Worm (Caenorhabditis elegans): ENCODE data around the gene subs-4.

subs-4 gene

DNA sequence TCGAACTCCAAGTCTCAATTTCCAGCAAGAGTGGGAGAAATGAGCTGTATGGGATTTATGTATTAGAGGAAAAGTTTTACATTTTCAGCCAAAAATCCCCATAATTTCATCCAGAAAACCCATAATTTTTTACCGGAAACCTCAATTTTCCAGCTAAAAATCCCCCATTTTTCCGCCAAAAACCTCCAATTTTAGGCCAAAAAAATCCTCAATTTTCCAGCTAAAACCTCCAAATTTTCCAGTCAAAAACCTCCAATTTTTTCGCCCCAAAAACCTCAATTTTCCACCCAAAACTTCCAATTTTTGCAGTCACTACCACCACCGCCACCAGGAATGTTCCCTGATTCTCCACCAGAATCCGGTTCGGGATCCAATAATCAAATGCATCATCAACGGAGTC lies 40.6 kb upstream of the subs-4 start (continued):
- TF ChIP-seq dpl-1 (GFP tag; optimal IDR thresholded peaks at IDR 0.05): no peak
- TF ChIP-seq ztf-6 (GFP tag; IDR thresholded peaks at IDR 0.05): no peak

DNA sequence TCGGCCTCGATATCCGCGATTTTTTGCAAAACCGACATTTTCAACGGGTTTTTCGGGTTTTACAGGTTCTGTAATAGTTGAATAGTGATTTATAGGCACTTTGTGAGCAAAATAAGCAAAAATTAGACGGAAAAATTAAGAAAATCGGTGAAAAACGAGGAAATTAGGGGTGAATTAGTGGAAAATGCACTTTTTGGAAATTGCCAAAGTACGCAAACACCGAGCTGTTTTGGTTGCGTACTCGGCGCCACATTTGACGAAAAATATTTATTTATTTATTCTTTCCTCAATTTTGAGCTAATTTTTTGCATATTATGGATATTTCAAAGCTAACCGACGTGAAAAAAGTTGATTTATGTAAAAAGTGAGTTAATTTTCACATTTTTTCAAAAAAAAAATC lies 39.0 kb upstream of the subs-4 start, which contains the start of the genes T28D6.6 and pen-2:
TSS of gene T28D6.6 (minus strand) at position 68 of the 400 bp plus-strand sequence.
TSS of gene pen-2 (plus strand) at position 282 of the 400 bp plus-strand sequence.
- no peak for TF ChIP-seq lir-1 (GFP tag; conservative IDR thresholded peaks at IDR 0.05)
- TF ChIP-seq madf-6 (GFP tag; IDR thresholded peaks at IDR 0.05): 0 out of 2 replicates have a peak, but pooled peaks have one; percentile 17
- TF ChIP-seq lsl-1 (GFP tag; optimal IDR thresholded peaks at IDR 0.05): peak; percentile 23
- TF ChIP-seq ekl-4 (GFP tag; IDR thresholded peaks at IDR 0.05): 0 out of 2 replicates have a peak, but pooled peaks have one; percentile 32
- TF ChIP-seq F33H1.4 (GFP tag; IDR thresholded peaks at IDR 0.05): peak; percentile 36; the same call in 1 of the 2 replicates
- TF ChIP-seq lin-26 (GFP tag; IDR thresholded peaks at IDR 0.05): no peak

DNA sequence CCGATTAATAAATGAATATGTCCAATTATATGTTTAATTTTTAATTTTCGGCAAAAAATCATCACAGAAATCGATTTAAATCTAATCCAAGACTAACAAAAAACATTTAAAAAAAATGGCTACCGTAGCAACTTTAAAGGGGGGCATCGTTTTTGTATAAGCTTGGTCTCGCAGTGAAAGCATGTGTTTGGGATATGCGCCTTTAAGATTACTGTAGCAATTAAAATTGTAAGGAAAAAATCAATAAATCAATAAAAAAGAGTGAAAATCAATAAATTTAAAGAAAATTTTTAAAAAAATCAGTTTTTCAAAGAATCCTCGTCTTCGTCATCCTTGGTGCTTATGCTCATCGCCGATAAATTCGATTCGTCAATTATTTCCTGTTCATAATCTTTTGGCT lies 37.9 kb upstream of the subs-4 start:
- TF ChIP-seq atf-7 (tag; optimal IDR thresholded peaks at IDR 0.05): no peak
- no peak for TF ChIP-seq rpc-1 (optimal IDR thresholded peaks at IDR 0.05)
- no peak for TF ChIP-seq rpc-1 (tag; optimal IDR thresholded peaks at IDR 0.05)
- no peak for TF ChIP-seq athp-1 (tag; optimal IDR thresholded peaks at IDR 0.05)
- no peak for TF ChIP-seq akir-1 (GFP tag; optimal IDR thresholded peaks at IDR 0.05)
- TF ChIP-seq sdz-38 (tag; optimal IDR thresholded peaks at IDR 0.05): no peak
- no peak for TF ChIP-seq F57C9.4 (tag; optimal IDR thresholded peaks at IDR 0.05)
- no peak for TF ChIP-seq pbrm-1 (GFP tag; IDR thresholded peaks at IDR 0.05)
- peak; percentile 40 for TF ChIP-seq dpl-1 (GFP tag; optimal IDR thresholded peaks at IDR 0.05)
- TF ChIP-seq lin-54 (GFP tag; optimal IDR thresholded peaks at IDR 0.05): peak; percentile 62
- peak; percentile 59 for TF ChIP-seq snpc-1.1 (tag; optimal IDR thresholded peaks at IDR 0.05; ENCODE audit: insufficient read depth)
- no peak for TF ChIP-seq zfh-2 (GFP tag; conservative IDR thresholded peaks at IDR 0.05)
- TF ChIP-seq xnd-1 (tag; optimal IDR thresholded peaks at IDR 0.05): peak; percentile 91
- TF ChIP-seq madf-6 (GFP tag; IDR thresholded peaks at IDR 0.05): peak; percentile 93
- no peak for TF ChIP-seq B0035.1 (tag; optimal IDR thresholded peaks at IDR 0.05)
- TF ChIP-seq ceh-79 (tag; optimal IDR thresholded peaks at IDR 0.05): no peak
- no peak for TF ChIP-seq hlh-12 (tag; optimal IDR thresholded peaks at IDR 0.05)
- TF ChIP-seq hmg-1.2 (GFP tag; IDR thresholded peaks at IDR 0.05): peak; percentile 27; the same call in 1 of the 2 replicates
- no peak for TF ChIP-seq aptf-3 (GFP tag; IDR thresholded peaks at IDR 0.05)
- no peak for TF ChIP-seq ZK185.1 (tag; optimal IDR thresholded peaks at IDR 0.05; ENCODE audit: poor library complexity, severe bottlenecking)
- no peak for TF ChIP-seq mel-28 (tag; optimal IDR thresholded peaks at IDR 0.05; ENCODE audit: borderline replicate concordance)
- no peak for TF ChIP-seq Y56A3A.18 (GFP tag; IDR thresholded peaks at IDR 0.05)
- no peak for TF ChIP-seq ceh-40 (GFP tag; IDR thresholded peaks at IDR 0.05)
- TF ChIP-seq chd-7 (tag; optimal IDR thresholded peaks at IDR 0.05): no peak
- no peak for TF ChIP-seq madf-3 (GFP tag; IDR thresholded peaks at IDR 0.05)
- no peak for TF ChIP-seq fkh-3 (tag; optimal IDR thresholded peaks at IDR 0.05)
- no peak for TF ChIP-seq madf-10 (tag; optimal IDR thresholded peaks at IDR 0.05)
- TF ChIP-seq ceh-91 (GFP tag; IDR thresholded peaks at IDR 0.05): peak; percentile 64
- TF ChIP-seq nhr-90 (tag; optimal IDR thresholded peaks at IDR 0.05): no peak
- no peak for TF ChIP-seq T07F8.4 (tag; optimal IDR thresholded peaks at IDR 0.05)
- TF ChIP-seq repo-1 (tag; optimal IDR thresholded peaks at IDR 0.05): no peak
- peak; percentile 50; the same call in 1 of the 2 replicates for TF ChIP-seq dox-1 (GFP tag; IDR thresholded peaks at IDR 0.05)
- no peak for TF ChIP-seq cebp-1 (GFP tag; IDR thresholded peaks at IDR 0.05)
- TF ChIP-seq cebp-1 (tag; optimal IDR thresholded peaks at IDR 0.05): no peak
- TF ChIP-seq bed-1 (GFP tag; IDR thresholded peaks at IDR 0.05): no peak
- no peak for TF ChIP-seq pha-4 (tag; optimal IDR thresholded peaks at IDR 0.05)
- no peak for TF ChIP-seq lsy-27 (tag; optimal IDR thresholded peaks at IDR 0.05; ENCODE audit: borderline replicate concordance, insufficient read depth)
- TF ChIP-seq C06A6.2 (GFP tag; conservative IDR thresholded peaks at IDR 0.05): no peak
- TF ChIP-seq madf-8 (GFP tag; conservative IDR thresholded peaks at IDR 0.05): peak; percentile 87
- TF ChIP-seq egrh-3 (GFP tag; IDR thresholded peaks at IDR 0.05): no peak
